Worm (Caenorhabditis elegans): ENCODE measurements around the gene asp-6.

Gene asp-6

ce11 chrV:8253946-8254345 lies 14.8 kb downstream of the asp-6 start:
- TF ChIP-seq tra-4 (tag; optimal IDR thresholded peaks at IDR 0.05): no peak
- TF ChIP-seq ceh-13 (GFP tag; optimal IDR thresholded peaks at IDR 0.05): no peak

ce11 chrV:8252532-8252931 lies 16.2 kb downstream of the asp-6 start:
- TF ChIP-seq hmg-4 (GFP tag; optimal IDR thresholded peaks at IDR 0.05) (no peak), F13C5.2 (tag; optimal IDR thresholded peaks at IDR 0.05) (no peak), hnd-1 (tag; optimal IDR thresholded peaks at IDR 0.05) (no peak), aly-1 (tag; optimal IDR thresholded peaks at IDR 0.05) (no peak), sea-1 (GFP tag; conservative IDR thresholded peaks at IDR 0.05) (no peak), tbx-11 (GFP tag; IDR thresholded peaks at IDR 0.05) (no peak), ama-1 (optimal IDR thresholded peaks at IDR 0.05) (no peak), ceh-13 (GFP tag; optimal IDR thresholded peaks at IDR 0.05) (no peak), pes-1 (GFP tag; IDR thresholded peaks at IDR 0.05) (no peak), hmbx-1 (tag; optimal IDR thresholded peaks at IDR 0.05) (no peak), tra-4 (tag; optimal IDR thresholded peaks at IDR 0.05) (no peak), ceh-36 (tag; optimal IDR thresholded peaks at IDR 0.05) (no peak), scrt-1 (GFP tag; IDR thresholded peaks at IDR 0.05) (no peak)

- TF ChIP-seq hmg-4 (GFP tag; optimal IDR thresholded peaks at IDR 0.05) (no peak), ets-7 (tag; optimal IDR thresholded peaks at IDR 0.05) (no peak), flt-1 (GFP tag; IDR thresholded peaks at IDR 0.05) (no peak), hmbx-1 (tag; optimal IDR thresholded peaks at IDR 0.05) (no peak), scrt-1 (GFP tag; IDR thresholded peaks at IDR 0.05) (no peak), ceh-13 (GFP tag; optimal IDR thresholded peaks at IDR 0.05) (no peak), ama-1 (optimal IDR thresholded peaks at IDR 0.05) (no peak), ceh-36 (tag; optimal IDR thresholded peaks at IDR 0.05) (no peak), tra-4 (tag; optimal IDR thresholded peaks at IDR 0.05) (no peak), hnd-1 (tag; optimal IDR thresholded peaks at IDR 0.05) (no peak), F13C5.2 (tag; optimal IDR thresholded peaks at IDR 0.05) (no peak), sea-1 (GFP tag; conservative IDR thresholded peaks at IDR 0.05) (no peak), B0310.2 (tag; optimal IDR thresholded peaks at IDR 0.05) (no peak), tbx-11 (GFP tag; IDR thresholded peaks at IDR 0.05) (no peak), tbx-37 (GFP tag; conservative IDR thresholded peaks at IDR 0.05) (no peak), pes-1 (GFP tag; IDR thresholded peaks at IDR 0.05) (no peak), aly-1 (tag; optimal IDR thresholded peaks at IDR 0.05) (no peak)
Measured at ce11 chrV:8251075-8251474, 17.7 kb downstream of the asp-6 start.

ce11 chrV:8250208-8250607 lies 18.5 kb downstream of the asp-6 start, which contains the start of gene C16D9.6:
Gene C16D9.6, minus strand, starts transcription at chrV:8250308.
- no peak for TF ChIP-seq ama-1 (optimal IDR thresholded peaks at IDR 0.05)
- TF ChIP-seq hnd-1 (tag; optimal IDR thresholded peaks at IDR 0.05): no peak
- TF ChIP-seq tra-4 (tag; optimal IDR thresholded peaks at IDR 0.05): no peak
- TF ChIP-seq ceh-36 (tag; optimal IDR thresholded peaks at IDR 0.05): no peak
- TF ChIP-seq tbx-37 (GFP tag; conservative IDR thresholded peaks at IDR 0.05): no peak
- TF ChIP-seq F13C5.2 (tag; optimal IDR thresholded peaks at IDR 0.05): no peak
- TF ChIP-seq pes-1 (GFP tag; IDR thresholded peaks at IDR 0.05): no peak
- no peak for TF ChIP-seq flt-1 (GFP tag; IDR thresholded peaks at IDR 0.05)
- no peak for TF ChIP-seq sea-1 (GFP tag; conservative IDR thresholded peaks at IDR 0.05)
- TF ChIP-seq tbx-11 (GFP tag; IDR thresholded peaks at IDR 0.05): no peak

ce11 chrV:8247311-8248105 lies 21.2 kb downstream of the asp-6 start:
- TF ChIP-seq tbx-37 (GFP tag; conservative IDR thresholded peaks at IDR 0.05): no peak
- no peak for TF ChIP-seq tbx-11 (GFP tag; IDR thresholded peaks at IDR 0.05)
- no peak for TF ChIP-seq F13C5.2 (tag; optimal IDR thresholded peaks at IDR 0.05)
- no peak for TF ChIP-seq B0310.2 (tag; optimal IDR thresholded peaks at IDR 0.05)
- peak; percentile 48 for TF ChIP-seq ama-1 (optimal IDR thresholded peaks at IDR 0.05)
- TF ChIP-seq aly-1 (tag; optimal IDR thresholded peaks at IDR 0.05): no peak
- no peak for TF ChIP-seq hnd-1 (tag; optimal IDR thresholded peaks at IDR 0.05)

- TF ChIP-seq B0310.2 (tag; optimal IDR thresholded peaks at IDR 0.05): no peak
- no peak for TF ChIP-seq hmbx-1 (tag; optimal IDR thresholded peaks at IDR 0.05)
- TF ChIP-seq tra-4 (tag; optimal IDR thresholded peaks at IDR 0.05): no peak
- TF ChIP-seq tbx-11 (GFP tag; IDR thresholded peaks at IDR 0.05): no peak
- TF ChIP-seq pes-1 (GFP tag; IDR thresholded peaks at IDR 0.05): no peak
- no peak for TF ChIP-seq ceh-13 (GFP tag; optimal IDR thresholded peaks at IDR 0.05)
- TF ChIP-seq aly-1 (tag; optimal IDR thresholded peaks at IDR 0.05): no peak
- TF ChIP-seq hmg-4 (GFP tag; optimal IDR thresholded peaks at IDR 0.05): no peak
- no peak for TF ChIP-seq scrt-1 (GFP tag; IDR thresholded peaks at IDR 0.05)
- TF ChIP-seq ama-1 (optimal IDR thresholded peaks at IDR 0.05): no peak
- no peak for TF ChIP-seq ceh-36 (tag; optimal IDR thresholded peaks at IDR 0.05)
- TF ChIP-seq F13C5.2 (tag; optimal IDR thresholded peaks at IDR 0.05): no peak
- no peak for TF ChIP-seq ets-7 (tag; optimal IDR thresholded peaks at IDR 0.05)
- no peak for TF ChIP-seq hnd-1 (tag; optimal IDR thresholded peaks at IDR 0.05)
- no peak for TF ChIP-seq sea-1 (GFP tag; conservative IDR thresholded peaks at IDR 0.05)
- no peak for TF ChIP-seq flt-1 (GFP tag; IDR thresholded peaks at IDR 0.05)
- TF ChIP-seq tbx-37 (GFP tag; conservative IDR thresholded peaks at IDR 0.05): no peak
Measured at ce11 chrV:8245457-8245856, 23.3 kb downstream of the asp-6 start, which contains the start of gene C16D9.5. Gene C16D9.5, minus strand, starts transcription at chrV:8245557.

- TF ChIP-seq ets-7 (tag; optimal IDR thresholded peaks at IDR 0.05) (no peak), aly-1 (tag; optimal IDR thresholded peaks at IDR 0.05) (no peak), scrt-1 (GFP tag; IDR thresholded peaks at IDR 0.05) (no peak), ceh-36 (tag; optimal IDR thresholded peaks at IDR 0.05) (no peak), hmbx-1 (tag; optimal IDR thresholded peaks at IDR 0.05) (no peak), tra-4 (tag; optimal IDR thresholded peaks at IDR 0.05) (no peak), pes-1 (GFP tag; IDR thresholded peaks at IDR 0.05) (no peak), sea-1 (GFP tag; conservative IDR thresholded peaks at IDR 0.05) (no peak), ceh-13 (GFP tag; optimal IDR thresholded peaks at IDR 0.05) (no peak), flt-1 (GFP tag; IDR thresholded peaks at IDR 0.05) (no peak), F13C5.2 (tag; optimal IDR thresholded peaks at IDR 0.05) (no peak), hnd-1 (tag; optimal IDR thresholded peaks at IDR 0.05) (no peak), ama-1 (optimal IDR thresholded peaks at IDR 0.05) (no peak), hmg-4 (GFP tag; optimal IDR thresholded peaks at IDR 0.05) (no peak), B0310.2 (tag; optimal IDR thresholded peaks at IDR 0.05) (no peak)
Measured at ce11 chrV:8243201-8243600, 25.5 kb downstream of the asp-6 start.
